Worm (Caenorhabditis elegans): Measurements from ENCODE around the gene Y56A3A.2.

Y56A3A.2 gene

ce11 chrIII:11902782-11903181, 40.7 kb upstream of the Y56A3A.2 start:
- no peak for TF ChIP-seq hlh-15 (tag; optimal IDR thresholded peaks at IDR 0.05)
- no peak for TF ChIP-seq ceh-30 (tag; optimal IDR thresholded peaks at IDR 0.05)

ce11 chrIII:11900022-11900421, 38.0 kb upstream of the Y56A3A.2 start:
- TF ChIP-seq nfya-1 (tag; optimal IDR thresholded peaks at IDR 0.05) (peak; percentile 60), F13H6.1 (tag; optimal IDR thresholded peaks at IDR 0.05) (no peak)

ce11 chrIII:11898169-11898568, 36.1 kb upstream of the Y56A3A.2 start, which contains the start of gene tsen-2:
TSS of gene tsen-2 (minus strand) at chrIII:11898269.
- TF ChIP-seq ceh-48 (tag; optimal IDR thresholded peaks at IDR 0.05) (no peak), dve-1 (tag; optimal IDR thresholded peaks at IDR 0.05) (no peak), rnt-1 (tag; optimal IDR thresholded peaks at IDR 0.05) (no peak), hlh-8 (tag; optimal IDR thresholded peaks at IDR 0.05) (no peak), ceh-14 (tag; optimal IDR thresholded peaks at IDR 0.05) (no peak), eyg-1 (tag; optimal IDR thresholded peaks at IDR 0.05) (no peak), elt-4 (tag; optimal IDR thresholded peaks at IDR 0.05) (no peak), sox-2 (GFP tag; IDR thresholded peaks at IDR 0.05) (no peak), ahr-1 (tag; optimal IDR thresholded peaks at IDR 0.05) (no peak), nhr-11 (tag; optimal IDR thresholded peaks at IDR 0.05) (no peak), pha-2 (tag; optimal IDR thresholded peaks at IDR 0.05) (no peak), ceh-2 (tag; optimal IDR thresholded peaks at IDR 0.05) (no peak), ceh-6 (GFP tag; optimal IDR thresholded peaks at IDR 0.05) (no peak), sdc-2 (tag; optimal IDR thresholded peaks at IDR 0.05) (no peak)

ce11 chrIII:11896652-11897051, 34.6 kb upstream of the Y56A3A.2 start:
- no peak for TF ChIP-seq ceh-22 (tag; optimal IDR thresholded peaks at IDR 0.05)
- peak; percentile 51 for TF ChIP-seq nfya-1 (tag; optimal IDR thresholded peaks at IDR 0.05)

- TF ChIP-seq elt-2 (tag; optimal IDR thresholded peaks at IDR 0.05): no peak
- TF ChIP-seq pax-1 (tag; optimal IDR thresholded peaks at IDR 0.05): no peak
- TF ChIP-seq npax-4 (tag; optimal IDR thresholded peaks at IDR 0.05): no peak
- TF ChIP-seq dve-1 (tag; optimal IDR thresholded peaks at IDR 0.05): no peak
- no peak for TF ChIP-seq nhr-232 (tag; optimal IDR thresholded peaks at IDR 0.05)
- no peak for TF ChIP-seq ceh-30 (tag; optimal IDR thresholded peaks at IDR 0.05)
- peak; percentile 72 for TF ChIP-seq nfya-1 (tag; optimal IDR thresholded peaks at IDR 0.05)
- TF ChIP-seq ceh-2 (tag; optimal IDR thresholded peaks at IDR 0.05): no peak
- no peak for TF ChIP-seq pros-1 (tag; optimal IDR thresholded peaks at IDR 0.05)
Observed at ce11 chrIII:11895504-11895903, 33.5 kb upstream of the Y56A3A.2 start.

ce11 chrIII:11892939-11893338, 30.9 kb upstream of the Y56A3A.2 start, which contains the start of gene Y56A3A.41:
TSS of gene Y56A3A.41 (minus strand) at chrIII:11893039.
- no peak for TF ChIP-seq ama-1 (optimal IDR thresholded peaks at IDR 0.05)
- TF ChIP-seq ceh-24 (tag; optimal IDR thresholded peaks at IDR 0.05): no peak
- no peak for TF ChIP-seq pat-9 (tag; optimal IDR thresholded peaks at IDR 0.05)
- no peak for TF ChIP-seq K09A11.1 (tag; optimal IDR thresholded peaks at IDR 0.05; ENCODE audit: insufficient read depth)
- TF ChIP-seq ceh-18 (tag; optimal IDR thresholded peaks at IDR 0.05): no peak
- no peak for TF ChIP-seq fkh-10 (GFP tag; optimal IDR thresholded peaks at IDR 0.05)
- no peak for TF ChIP-seq elt-4 (tag; optimal IDR thresholded peaks at IDR 0.05)
- TF ChIP-seq F13H6.1 (tag; optimal IDR thresholded peaks at IDR 0.05): no peak
- TF ChIP-seq mec-3 (tag; optimal IDR thresholded peaks at IDR 0.05; ENCODE audit: borderline replicate concordance): no peak
- no peak for TF ChIP-seq madf-2 (tag; optimal IDR thresholded peaks at IDR 0.05)
- TF ChIP-seq ceh-31 (tag; optimal IDR thresholded peaks at IDR 0.05): no peak
- no peak for TF ChIP-seq ceh-19 (GFP tag; optimal IDR thresholded peaks at IDR 0.05)
- no peak for TF ChIP-seq pqm-1 (tag; optimal IDR thresholded peaks at IDR 0.05)
- no peak for TF ChIP-seq syd-9 (tag; optimal IDR thresholded peaks at IDR 0.05)
- no peak for TF ChIP-seq hlh-30 (tag; optimal IDR thresholded peaks at IDR 0.05; ENCODE audit: insufficient read depth)

All from whole organism, late embryonic.